Worm (Caenorhabditis elegans): ENCODE measurements around the gene tag-120.

Gene tag-120

ce11 chrV:9703549-9703948 lies 6.1 kb downstream of the tag-120 start:
- peak; percentile 83 for TF ChIP-seq madf-6 (GFP tag; IDR thresholded peaks at IDR 0.05)
- peak; percentile 44 for TF ChIP-seq madf-8 (GFP tag; conservative IDR thresholded peaks at IDR 0.05)
- TF ChIP-seq mxl-1 (tag; optimal IDR thresholded peaks at IDR 0.05), result no peak
- peak; percentile 85 for TF ChIP-seq efl-1 (GFP tag; optimal IDR thresholded peaks at IDR 0.05)
- no peak for TF ChIP-seq F52B5.7 (tag; optimal IDR thresholded peaks at IDR 0.05)
- peak; percentile 64 for TF ChIP-seq F33H1.4 (GFP tag; IDR thresholded peaks at IDR 0.05)
- peak; percentile 86 for TF ChIP-seq lsl-1 (GFP tag; optimal IDR thresholded peaks at IDR 0.05)
- peak; percentile 63 for TF ChIP-seq ceh-91 (GFP tag; IDR thresholded peaks at IDR 0.05)
- peak; percentile 42 for TF ChIP-seq xnd-1 (tag; optimal IDR thresholded peaks at IDR 0.05)
- TF ChIP-seq dpl-1 (GFP tag; optimal IDR thresholded peaks at IDR 0.05), result peak; percentile 43
- no peak for TF ChIP-seq sdz-38 (tag; optimal IDR thresholded peaks at IDR 0.05)

ce11 chrV:9702755-9703154 lies 6.9 kb downstream of the tag-120 start, which contains the start of gene xbx-6:
xbx-6 (plus strand) TSS chrV:9703055.
- TF ChIP-seq lin-54 (GFP tag; optimal IDR thresholded peaks at IDR 0.05) (no peak), let-526 (GFP tag; IDR thresholded peaks at IDR 0.05) (no peak), F23B12.7 (tag; optimal IDR thresholded peaks at IDR 0.05; ENCODE audit: insufficient read depth) (no peak)

- TF ChIP-seq nhr-80 (tag; optimal IDR thresholded peaks at IDR 0.05) (peak; percentile 10), tlf-1 (GFP tag; optimal IDR thresholded peaks at IDR 0.05) (no peak)
Measured at ce11 chrV:9701861-9702260, 7.8 kb downstream of the tag-120 start.

- TF ChIP-seq nhr-27 (tag; optimal IDR thresholded peaks at IDR 0.05) (no peak), akir-1 (GFP tag; optimal IDR thresholded peaks at IDR 0.05) (no peak), cebp-2 (GFP tag; IDR thresholded peaks at IDR 0.05) (no peak), mes-4 (tag; optimal IDR thresholded peaks at IDR 0.05) (no peak), ceh-91 (GFP tag; IDR thresholded peaks at IDR 0.05) (no peak), sdz-38 (tag; optimal IDR thresholded peaks at IDR 0.05) (no peak)
Measured at ce11 chrV:9699216-9699615, 10.4 kb downstream of the tag-120 start.

DNA sequence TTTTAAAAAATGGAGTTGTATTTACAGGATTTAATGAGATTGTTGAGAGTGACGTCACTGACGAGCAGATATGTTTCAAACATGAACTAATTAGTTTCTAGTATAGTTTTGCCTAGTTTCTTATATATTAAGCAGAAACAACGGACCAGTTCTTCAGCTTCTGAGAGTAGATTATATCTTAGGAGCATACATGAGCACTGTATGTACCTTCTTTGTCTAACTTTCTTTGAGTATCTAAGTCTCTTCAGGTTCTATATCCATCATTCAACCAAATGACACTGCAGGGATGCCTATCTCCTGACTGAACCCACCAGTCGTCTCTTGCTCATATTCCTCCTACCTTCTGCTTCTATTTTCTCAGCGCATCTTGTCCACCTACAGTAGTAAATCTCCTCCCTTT lies 12.9 kb downstream of the tag-120 start, which contains the start of gene her-1:
TSS of gene her-1 (plus strand) at position 301 of the 400 bp plus-strand sequence.
- TF ChIP-seq Y53G8AR.9 (GFP tag; conservative IDR thresholded peaks at IDR 0.05), result no peak
- no peak for TF ChIP-seq K11D2.4 (GFP tag; IDR thresholded peaks at IDR 0.05)
- TF ChIP-seq Y53F4B.3 (GFP tag; IDR thresholded peaks at IDR 0.05), result no peak
- TF ChIP-seq mel-28 (tag; optimal IDR thresholded peaks at IDR 0.05; ENCODE audit: borderline replicate concordance), result no peak
- TF ChIP-seq ztf-26 (tag; optimal IDR thresholded peaks at IDR 0.05), result no peak
- no peak for TF ChIP-seq nhr-179 (tag; optimal IDR thresholded peaks at IDR 0.05)
- no peak for TF ChIP-seq dpl-1 (GFP tag; optimal IDR thresholded peaks at IDR 0.05)
- no peak for TF ChIP-seq lin-26 (GFP tag; IDR thresholded peaks at IDR 0.05)
- no peak for TF ChIP-seq hsf-1 (GFP tag; IDR thresholded peaks at IDR 0.05)
- no peak for TF ChIP-seq snpc-1.3 (tag; optimal IDR thresholded peaks at IDR 0.05; ENCODE audit: insufficient read depth)
- no peak for TF ChIP-seq hlh-26 (GFP tag; conservative IDR thresholded peaks at IDR 0.05)
- TF ChIP-seq snpc-3.4 (tag; optimal IDR thresholded peaks at IDR 0.05), result no peak
- TF ChIP-seq hmg-20 (GFP tag; IDR thresholded peaks at IDR 0.05), result no peak
- no peak for TF ChIP-seq F55B11.4 (tag; optimal IDR thresholded peaks at IDR 0.05; ENCODE audit: borderline replicate concordance, insufficient read depth)
- TF ChIP-seq F37B4.10 (GFP tag; IDR thresholded peaks at IDR 0.05), result no peak

All from whole organism, young adult.